Fruit fly (Drosophila melanogaster) whole organism: Measurements from ENCODE around the gene nmo.

Source experiments
- pan ChIP-seq: fragments of >200 bp; optimal IDR thresholded peaks from 2 replicates; lab custom pipeline; 2017
- psq ChIP-seq: fragments of >200 bp; optimal IDR thresholded peaks from 2 replicates; lab custom pipeline; 2017

dm6 chr3L:8059627-8060166, 80.9 kb downstream of the nmo start:
- TF ChIP-seq psq = no peak
- TF ChIP-seq pan (lab: Kevin White, UChicago) = no peak
